Worm (Caenorhabditis elegans) whole organism, L4 larva: Measurements from ENCODE around the gene Y54G11A.1.
"Not testable (repeated sequence)": the region's sequence is repeated elsewhere in the genome, so short reads cannot be mapped to it uniquely, and the experiment has no call there.

ENCODE experiments used
- ama-1 ChIP-seq: fragments of 150-350 bp; optimal IDR thresholded peaks from 2 replicates; lab custom pipeline; 2014; ENCODE audit warnings: inconsistent platforms, mixed read lengths
- lin-15B ChIP-seq: fragments of 150-350 bp; sonication (generic microtip); optimal IDR thresholded peaks from 3 replicates; lab custom pipeline; 2014; ENCODE audit warnings: missing biosample characterization, missing genetic modification characterization
- lin-29 ChIP-seq: fragments of 200-800 bp; sonication (Bioruptor generic); IDR thresholded peaks from 2 replicates; pipeline ENCODE4 v1.3.6; 2022; ENCODE audit warnings: missing genetic modification reagents, missing genetic modification characterization, missing compliant biosample characterization
- mdl-1 ChIP-seq, 2 experiments: fragments of 150-350 bp in 1 of 2; sonication (generic microtip) in 1 of 2; optimal IDR thresholded peaks; 2 replicates each; lab custom pipeline; 2014 to 2017; ENCODE audit warnings: missing biosample characterization in 2 of 2, missing genetic modification characterization in 2 of 2
- nhr-28 ChIP-seq: fragments of 150-350 bp; optimal IDR thresholded peaks from 2 replicates; lab custom pipeline; 2014; ENCODE audit warnings: missing biosample characterization, missing genetic modification characterization
- nhr-77 ChIP-seq: fragments of 150-350 bp; optimal IDR thresholded peaks from 2 replicates; lab custom pipeline; 2014; ENCODE audit warnings: missing biosample characterization, missing genetic modification characterization
- unc-130 ChIP-seq: sonication (generic microtip); optimal IDR thresholded peaks from 2 replicates; lab custom pipeline; 2016; ENCODE audit warnings: missing genetic modification reagents, missing genetic modification characterization, missing compliant biosample characterization
- unc-62 ChIP-seq, 3 experiments: fragments of 150-350 bp in 1 of 3; sonication (generic microtip); optimal IDR thresholded peaks in 2 of 3; peaks in 1 of 3; 1 replicate in 1 of 3; 2 replicates in 2 of 3; lab custom pipeline; 2014 to 2017; ENCODE audit warnings: missing biosample characterization in 3 of 3, missing genetic modification characterization in 3 of 3, missing genetic modification reagents in 3 of 3, missing genotype in 1 of 3

DNA sequence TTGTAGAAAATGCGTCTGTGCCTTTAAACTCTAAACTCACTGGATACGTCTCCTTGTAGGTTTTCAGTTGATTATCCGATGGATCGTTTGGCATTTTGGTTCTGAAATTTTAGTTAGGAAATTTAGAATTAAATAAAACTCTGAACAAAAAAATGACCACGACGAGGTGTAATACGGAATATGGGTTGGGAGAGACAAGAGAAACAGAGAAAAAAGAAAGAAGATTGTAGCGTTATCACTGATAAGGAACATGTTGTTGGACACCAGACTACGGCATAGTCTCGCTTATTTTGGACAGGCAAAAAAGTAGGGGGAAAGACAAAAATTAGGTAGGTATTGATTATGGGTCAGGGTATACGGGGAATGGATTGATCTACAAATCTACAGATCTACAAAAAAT lies 37.2 kb upstream of the Y54G11A.1 start, which contains the start of gene ctl-1:
- TF ChIP-seq ama-1; lin-15B; unc-62 (GFP tag; optimal IDR thresholded peaks at IDR 0.05 in 1 of 2; lab: Kevin White, UChicago); unc-62 (tag; optimal IDR thresholded peaks at IDR 0.05; lab: Kevin White, UChicago); nhr-28 (tag; lab: Kevin White, UChicago); lin-29 (GFP tag; lab: Robert Waterston, UW); nhr-77 (tag; lab: Kevin White, UChicago); mdl-1 (tag; optimal IDR thresholded peaks at IDR 0.05; lab: Kevin White, UChicago); unc-130 (GFP tag; lab: Kevin White, UChicago): not testable (repeated sequence)
